Worm (Caenorhabditis elegans) whole organism, L1 larva: ENCODE data around the gene srbc-39.

Source experiments
- C16A3.4 ChIP-seq: fragments of 150-350 bp; optimal IDR thresholded peaks from 2 replicates; lab custom pipeline; 2014; ENCODE audit warnings: missing biosample characterization, missing genetic modification characterization
- C34B4.2 ChIP-seq: sonication (generic microtip); optimal IDR thresholded peaks from 2 replicates; lab custom pipeline; 2017; ENCODE audit warnings: mild to moderate bottlenecking, missing genetic modification characterization, missing compliant biosample characterization
- aha-1 ChIP-seq: fragments of 150-350 bp; optimal IDR thresholded peaks from 2 replicates; lab custom pipeline; 2014; ENCODE audit warnings: missing biosample characterization, missing genetic modification characterization
- aly-2 ChIP-seq: fragments of 150-350 bp; optimal IDR thresholded peaks from 2 replicates; lab custom pipeline; 2014; ENCODE audit warnings: missing biosample characterization, missing genetic modification characterization
- blmp-1 ChIP-seq: fragments of 150-350 bp; optimal IDR thresholded peaks from 2 replicates; lab custom pipeline; 2014; ENCODE audit warnings: missing biosample characterization, missing genetic modification characterization
- ceh-82 ChIP-seq, 3 experiments: fragments of 150-350 bp in 1 of 3; sonication (generic microtip) in 2 of 3; optimal IDR thresholded peaks; 2 replicates each; lab custom pipeline; 2014 to 2017; ENCODE audit warnings: missing biosample characterization in 3 of 3, missing genetic modification characterization in 3 of 3
- ceh-88 ChIP-seq: fragments of 200-800 bp; sonication (Bioruptor generic); IDR thresholded peaks from 2 replicates; pipeline ENCODE4 v1.3.6; 2022; ENCODE audit warnings: missing genetic modification characterization, missing compliant biosample characterization
- ceh-90 ChIP-seq: sonication (generic microtip); optimal IDR thresholded peaks from 2 replicates; lab custom pipeline; 2016; ENCODE audit warnings: missing genetic modification characterization, missing compliant biosample characterization
- dpl-1 ChIP-seq, 3 experiments: fragments of 150-350 bp in 2 of 3; sonication (generic microtip) in 1 of 3; optimal IDR thresholded peaks; 2 replicates each; lab custom pipeline; 2014 to 2017; ENCODE audit warnings: missing biosample characterization in 3 of 3, missing genetic modification characterization in 3 of 3, missing genetic modification reagents in 3 of 3
- dsc-1 ChIP-seq: sonication (generic microtip); optimal IDR thresholded peaks from 2 replicates; lab custom pipeline; 2016; ENCODE audit warnings: mild to moderate bottlenecking, missing genetic modification characterization, missing compliant biosample characterization
- efl-1 ChIP-seq, 4 experiments: fragments of 150-350 bp; optimal IDR thresholded peaks in 3 of 4; peaks in 1 of 4; 1 replicate in 1 of 4; 2 replicates in 3 of 4; lab custom pipeline; 2014; ENCODE audit warnings: missing biosample characterization in 2 of 4, missing genetic modification characterization in 2 of 4, missing genetic modification reagents in 2 of 4
- efl-3 ChIP-seq: fragments of 200-800 bp; sonication (Bioruptor generic); optimal IDR thresholded peaks from 2 replicates; lab custom pipeline; 2018; ENCODE audit warnings: mild to moderate bottlenecking, missing genetic modification characterization, missing compliant biosample characterization
- egl-13 ChIP-seq: sonication (generic microtip); optimal IDR thresholded peaks from 2 replicates; lab custom pipeline; 2016; ENCODE audit warnings: missing genotype, missing genetic modification reagents, missing genetic modification characterization, missing compliant biosample characterization
- egl-27 ChIP-seq, 2 experiments: fragments of 150-350 bp in 1 of 2; sonication (generic microtip); optimal IDR thresholded peaks; 3 replicates each; lab custom pipeline; 2017 to 2018; ENCODE audit warnings: missing biosample characterization in 2 of 2, missing genetic modification characterization in 2 of 2, missing genetic modification reagents in 2 of 2
- elt-2 ChIP-seq: sonication (generic microtip); optimal IDR thresholded peaks from 2 replicates; lab custom pipeline; 2016; ENCODE audit warnings: missing genetic modification characterization, mild to moderate bottlenecking, inconsistent platforms, missing compliant biosample characterization, missing genetic modification reagents
- elt-3 ChIP-seq, 6 experiments: fragments of 150-350 bp in 1 of 6; sonication (generic microtip); optimal IDR thresholded peaks; 2 replicates each; lab custom pipeline; 2017 to 2018; ENCODE audit warnings: missing biosample characterization in 6 of 6, missing genetic modification characterization in 6 of 6, inconsistent platforms in 1 of 6
- ets-5 ChIP-seq: fragments of 200-800 bp; sonication (Bioruptor generic); IDR thresholded peaks from 2 replicates; pipeline ENCODE4 v1.3.6; 2022; ENCODE audit warnings: missing genetic modification characterization, missing compliant biosample characterization
- fkh-8 ChIP-seq: sonication (generic microtip); optimal IDR thresholded peaks from 2 replicates; lab custom pipeline; 2016; ENCODE audit warnings: mild to moderate bottlenecking, missing genetic modification characterization, missing compliant biosample characterization
- hlh-17 ChIP-seq: fragments of 200-800 bp; sonication (Bioruptor generic); optimal IDR thresholded peaks from 2 replicates; lab custom pipeline; 2018; ENCODE audit warnings: missing genetic modification characterization, mild to moderate bottlenecking, missing compliant biosample characterization, moderate library complexity, borderline replicate concordance
- hpl-2 ChIP-seq: fragments of 150-350 bp; optimal IDR thresholded peaks from 2 replicates; lab custom pipeline; 2014; ENCODE audit warnings: missing biosample characterization, missing genetic modification reagents, missing genetic modification characterization
- irx-1 ChIP-seq: sonication (generic microtip); optimal IDR thresholded peaks from 2 replicates; lab custom pipeline; 2016; ENCODE audit warnings: missing genetic modification characterization, missing compliant biosample characterization
- isw-1 ChIP-seq: fragments of 200-800 bp; sonication (Bioruptor generic); IDR thresholded peaks from 2 replicates; pipeline ENCODE4 v1.3.6; 2022; ENCODE audit warnings: missing genetic modification characterization, missing compliant biosample characterization
- lin-13 ChIP-seq: fragments of 150-350 bp; optimal IDR thresholded peaks from 2 replicates; lab custom pipeline; 2014; ENCODE audit warnings: missing biosample characterization, missing genetic modification reagents, missing genetic modification characterization
- lin-15B ChIP-seq: fragments of 150-350 bp; sonication (generic microtip); optimal IDR thresholded peaks from 3 replicates; lab custom pipeline; 2014; ENCODE audit warnings: missing biosample characterization, missing genetic modification characterization
- lin-35 ChIP-seq, 2 experiments: fragments of 150-350 bp; optimal IDR thresholded peaks; 2 replicates each; lab custom pipeline; 2014; ENCODE audit warnings: missing biosample characterization in 2 of 2, missing genetic modification characterization in 2 of 2, missing genetic modification reagents in 2 of 2
- lir-3 ChIP-seq: sonication (generic microtip); optimal IDR thresholded peaks from 2 replicates; lab custom pipeline; 2016; ENCODE audit warnings: mild to moderate bottlenecking, missing genetic modification characterization, moderate library complexity, missing compliant biosample characterization; ENCODE audit not compliant: poor library complexity
- lsy-2 ChIP-seq, 2 experiments: fragments of 150-350 bp; optimal IDR thresholded peaks; 2 replicates each; lab custom pipeline; 2014; ENCODE audit warnings: missing biosample characterization in 2 of 2, missing genetic modification characterization in 2 of 2
- mdl-1 ChIP-seq, 2 experiments: fragments of 150-350 bp; optimal IDR thresholded peaks; 2 replicates each; lab custom pipeline; 2014 to 2017; ENCODE audit warnings: missing biosample characterization in 2 of 2, missing genetic modification characterization in 2 of 2, inconsistent platforms in 1 of 2
- mef-2 ChIP-seq: fragments of 150-350 bp; optimal IDR thresholded peaks from 2 replicates; lab custom pipeline; 2014; ENCODE audit warnings: missing biosample characterization, missing genetic modification characterization
- mep-1 ChIP-seq: fragments of 150-350 bp; optimal IDR thresholded peaks from 2 replicates; lab custom pipeline; 2014; ENCODE audit warnings: missing biosample characterization, missing genetic modification characterization
- nhr-19 ChIP-seq: fragments of 200-800 bp; sonication (Bioruptor generic); conservative IDR thresholded peaks from 2 replicates; pipeline ENCODE4 v1.3.6; 2022; ENCODE audit warnings: missing genetic modification characterization, missing compliant biosample characterization
- nhr-237 ChIP-seq: fragments of 150-350 bp; optimal IDR thresholded peaks from 2 replicates; lab custom pipeline; 2014; ENCODE audit warnings: missing biosample characterization, missing genetic modification characterization
- nhr-47 ChIP-seq: sonication (generic microtip); optimal IDR thresholded peaks from 2 replicates; lab custom pipeline; 2016; ENCODE audit warnings: mild to moderate bottlenecking, missing genetic modification characterization, moderate library complexity, missing compliant biosample characterization
- nhr-71 ChIP-seq: sonication (generic microtip); optimal IDR thresholded peaks from 2 replicates; lab custom pipeline; 2016; ENCODE audit warnings: mild to moderate bottlenecking, missing genetic modification characterization, moderate library complexity, missing compliant biosample characterization
- nhr-77 ChIP-seq: fragments of 150-350 bp; optimal IDR thresholded peaks from 2 replicates; lab custom pipeline; 2014; ENCODE audit warnings: missing biosample characterization, missing genetic modification characterization
- nhr-84 ChIP-seq: sonication (generic microtip); optimal IDR thresholded peaks from 2 replicates; lab custom pipeline; 2017; ENCODE audit warnings: missing biosample characterization, missing genetic modification characterization
- nhr-85 ChIP-seq: sonication (generic microtip); peaks from one replicate; lab custom pipeline; 2016; ENCODE audit warnings: missing genetic modification characterization, inconsistent platforms, missing compliant biosample characterization
- nhr-90 ChIP-seq: sonication (generic microtip); optimal IDR thresholded peaks from 2 replicates; lab custom pipeline; 2016; ENCODE audit warnings: mild to moderate bottlenecking, missing genetic modification characterization, missing compliant biosample characterization; ENCODE audit not compliant: poor library complexity
- pax-3 ChIP-seq: fragments of 200-800 bp; sonication (Bioruptor generic); optimal IDR thresholded peaks from 2 replicates; lab custom pipeline; 2018; ENCODE audit warnings: mild to moderate bottlenecking, missing genetic modification characterization, moderate library complexity, missing compliant biosample characterization
- pqm-1 ChIP-seq: sonication (generic microtip); optimal IDR thresholded peaks from 3 replicates; lab custom pipeline; 2017; ENCODE audit warnings: missing biosample characterization, missing genetic modification characterization
- rnt-1 ChIP-seq: sonication (generic microtip); optimal IDR thresholded peaks from 2 replicates; lab custom pipeline; 2016; ENCODE audit warnings: mild to moderate bottlenecking, missing genetic modification characterization, moderate library complexity, missing compliant biosample characterization
- skn-1 ChIP-seq: fragments of 150-350 bp; optimal IDR thresholded peaks from 2 replicates; lab custom pipeline; 2014; ENCODE audit warnings: missing biosample characterization, missing genetic modification characterization
- snpc-4 ChIP-seq: fragments of 150-350 bp; optimal IDR thresholded peaks from 2 replicates; lab custom pipeline; 2014; ENCODE audit warnings: missing biosample characterization, missing genetic modification characterization
- sox-4 ChIP-seq: sonication (generic microtip); optimal IDR thresholded peaks from 2 replicates; lab custom pipeline; 2016; ENCODE audit warnings: missing genetic modification characterization, missing compliant biosample characterization
- sptf-1 ChIP-seq: fragments of 150-350 bp; optimal IDR thresholded peaks from 2 replicates; lab custom pipeline; 2014; ENCODE audit warnings: missing biosample characterization, missing genetic modification characterization
- swsn-7 ChIP-seq: sonication (generic microtip); optimal IDR thresholded peaks from 2 replicates; lab custom pipeline; 2016; ENCODE audit warnings: missing genetic modification characterization, missing compliant biosample characterization
- tbx-2 ChIP-seq: sonication (generic microtip); optimal IDR thresholded peaks from 2 replicates; lab custom pipeline; 2016; ENCODE audit warnings: missing genetic modification characterization, missing compliant biosample characterization
- unc-130 ChIP-seq: fragments of 150-350 bp; optimal IDR thresholded peaks from 2 replicates; lab custom pipeline; 2017; ENCODE audit warnings: missing biosample characterization, missing genetic modification characterization, inconsistent platforms
- unc-30 ChIP-seq: sonication (generic microtip); optimal IDR thresholded peaks from 2 replicates; lab custom pipeline; 2017; ENCODE audit warnings: missing biosample characterization, missing genetic modification characterization
- vab-15 ChIP-seq: sonication (generic microtip); optimal IDR thresholded peaks from 2 replicates; lab custom pipeline; 2017; ENCODE audit warnings: missing genotype, mild to moderate bottlenecking, missing genetic modification characterization, missing compliant biosample characterization
- zag-1 ChIP-seq: fragments of 150-350 bp; optimal IDR thresholded peaks from 2 replicates; lab custom pipeline; 2014; ENCODE audit warnings: missing biosample characterization, missing genetic modification characterization
- zip-4 ChIP-seq: fragments of 200-800 bp; sonication (Bioruptor generic); optimal IDR thresholded peaks from 2 replicates; lab custom pipeline; 2018; ENCODE audit warnings: mild to moderate bottlenecking, missing genetic modification characterization, moderate library complexity, missing compliant biosample characterization

srbc-39 gene

DNA sequence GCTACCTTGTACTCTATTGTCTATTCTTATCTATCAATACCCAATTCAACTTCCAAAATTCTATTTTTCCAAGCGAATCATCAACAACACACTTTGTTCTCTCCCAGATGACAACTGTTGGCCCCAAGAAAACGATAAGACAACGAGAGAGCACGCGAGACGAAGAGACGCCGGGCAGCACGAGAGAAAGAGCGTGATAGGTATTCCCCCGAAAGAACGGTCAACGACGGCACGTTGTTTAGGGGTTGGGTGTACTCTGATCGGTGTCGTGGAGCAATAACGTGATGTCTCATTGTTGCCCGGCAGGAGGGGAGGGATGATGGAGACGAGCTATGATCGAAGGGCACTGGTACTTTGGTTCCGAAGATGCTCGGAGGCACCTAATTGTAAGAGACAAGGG lies 22.4 kb downstream of the srbc-39 start:
- TF ChIP-seq fkh-8 (no peak), skn-1 (tag; lab: Kevin White, UChicago) (peak; percentile 79), sptf-1 (no peak), ceh-88 (GFP tag; lab: Robert Waterston, UW) (peak; percentile 75), C16A3.4 (tag; lab: Kevin White, UChicago) (peak; percentile 86), elt-2 (peak; percentile 99), nhr-19 (GFP tag; lab: Robert Waterston, UW) (peak; percentile 100), egl-13 (tag; lab: Kevin White, UChicago) (peak; percentile 53), snpc-4 (peak; percentile 20), nhr-71 (tag; lab: Kevin White, UChicago) (peak; percentile 100), blmp-1 (tag; lab: Kevin White, UChicago) (peak; percentile 13), mdl-1 (tag; optimal IDR thresholded peaks at IDR 0.05; lab: Kevin White, UChicago) (peak; percentile 76 to 99), unc-130 (tag; lab: Kevin White, UChicago) (peak; percentile 87), lin-13 (peak; percentile 35), vab-15 (tag; lab: Kevin White, UChicago) (peak; percentile 75), hpl-2 (GFP tag; lab: Kevin White, UChicago) (no peak), pqm-1 (tag; lab: Kevin White, UChicago) (peak; percentile 48), nhr-84 (tag; lab: Kevin White, UChicago) (no peak), rnt-1 (tag; lab: Kevin White, UChicago) (peak; percentile 95), nhr-85 (peak; percentile 98), lsy-2 (tag; optimal IDR thresholded peaks at IDR 0.05; lab: Kevin White, UChicago) (peak; percentile 77 to 83), hlh-17 (GFP tag; lab: Kevin White, UChicago) (no peak), nhr-90 (tag; lab: Kevin White, UChicago) (peak; percentile 94), dsc-1 (peak; percentile 34), ceh-90 (tag; lab: Kevin White, UChicago) (no peak), elt-3 (tag; optimal IDR thresholded peaks at IDR 0.05; lab: Kevin White, UChicago) (peak in 5 of 6 experiments; percentile 16 to 92 (median 65)), zag-1 (tag; lab: Kevin White, UChicago) (no peak), sox-4 (peak; percentile 59), zip-4 (GFP tag; lab: Kevin White, UChicago) (peak; percentile 52), mef-2 (peak; percentile 80), lin-15B (tag; lab: Kevin White, UChicago) (no peak), efl-1 (optimal IDR thresholded peaks at IDR 0.05; lab: Kevin White, UChicago) (peak; percentile 58 to 67), efl-1 (GFP tag; optimal IDR thresholded peaks at IDR 0.05 in 1 of 2; lab: Kevin White, UChicago) (peak; percentile 15 to 96), dpl-1 (GFP tag; optimal IDR thresholded peaks at IDR 0.05; lab: Kevin White, UChicago) (peak; percentile 48 to 67 (median 51)), isw-1 (peak; percentile 52; the same call in 1 of the 2 replicates), nhr-47 (tag; lab: Kevin White, UChicago) (peak; percentile 89), tbx-2 (tag; lab: Kevin White, UChicago) (peak; percentile 96), lin-35 (GFP tag; optimal IDR thresholded peaks at IDR 0.05; lab: Kevin White, UChicago) (peak; percentile 37 to 90), aly-2 (tag; lab: Kevin White, UChicago) (peak; percentile 30), egl-27 (tag; optimal IDR thresholded peaks at IDR 0.05; lab: Kevin White, UChicago) (peak; percentile 22 to 79), irx-1 (tag; lab: Kevin White, UChicago) (peak; percentile 77), swsn-7 (peak; percentile 89), C34B4.2 (tag; lab: Kevin White, UChicago) (peak; percentile 52), lir-3 (tag; lab: Kevin White, UChicago) (peak; percentile 86), ets-5 (no peak), efl-3 (GFP tag; lab: Kevin White, UChicago) (no peak), nhr-77 (tag; lab: Kevin White, UChicago) (peak; percentile 83), unc-30 (no peak), aha-1 (tag; lab: Kevin White, UChicago) (no peak), ceh-82 (tag; optimal IDR thresholded peaks at IDR 0.05; lab: Kevin White, UChicago) (peak; percentile 25 to 51 (median 41)), pax-3 (peak; percentile 75), mep-1 (tag; lab: Kevin White, UChicago) (peak; percentile 71), nhr-237 (no peak)
